Worm (Caenorhabditis elegans): Measurements from ENCODE around the gene fat-3.

fat-3 gene

DNA sequence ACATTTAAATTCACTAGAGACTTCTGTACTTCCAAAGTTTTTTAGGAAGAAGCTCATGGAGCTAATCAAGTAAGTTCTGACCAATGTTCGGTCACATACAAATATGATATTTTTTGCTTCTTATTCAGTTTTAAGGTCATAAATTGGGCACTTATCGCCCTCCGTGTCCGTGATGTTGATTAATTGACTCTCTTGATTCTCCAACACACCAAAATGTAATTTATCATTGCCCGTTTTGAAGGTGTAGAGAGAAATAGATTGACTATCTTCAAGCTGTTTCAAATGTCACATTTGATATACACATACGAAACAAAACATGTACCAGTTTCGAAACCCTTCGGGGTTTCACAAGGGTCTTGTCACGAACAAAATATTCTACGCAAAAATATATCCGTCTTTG is 12.1 kb upstream of the fat-3 start (continued):
- no peak for TF ChIP-seq lin-15B (tag; optimal IDR thresholded peaks at IDR 0.05)
- no peak for TF ChIP-seq mab-9 (GFP tag; IDR thresholded peaks at IDR 0.05)
- TF ChIP-seq nhr-237 (tag; optimal IDR thresholded peaks at IDR 0.05): no peak
- no peak for TF ChIP-seq F16B12.6 (tag; optimal IDR thresholded peaks at IDR 0.05)
- no peak for TF ChIP-seq lin-14 (GFP tag; optimal IDR thresholded peaks at IDR 0.05)

DNA sequence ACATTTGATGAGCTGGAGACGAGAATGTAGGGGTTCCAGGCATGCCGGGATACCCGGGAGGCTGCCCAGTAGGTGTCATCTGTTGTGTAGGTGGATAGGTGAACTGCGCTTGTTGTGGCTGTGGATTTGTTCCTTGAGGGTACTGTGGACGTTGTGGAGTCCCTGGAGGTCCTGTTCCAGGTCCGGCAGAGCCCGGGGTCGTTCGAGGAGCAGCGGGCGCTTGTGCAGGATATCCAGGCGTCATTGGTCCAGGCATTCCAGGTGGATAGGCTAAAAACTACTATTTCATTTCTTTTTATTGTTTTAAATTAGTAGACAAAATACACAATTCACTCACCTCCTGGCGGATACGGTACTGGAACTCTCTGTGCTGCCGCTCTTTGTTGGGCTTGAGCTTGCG is 7.6 kb upstream of the fat-3 start:
- TF ChIP-seq nhr-85 (tag) (no peak), efl-1 (optimal IDR thresholded peaks at IDR 0.05) (no peak), efl-1 (GFP tag; optimal IDR thresholded peaks at IDR 0.05 in 1 of 2) (peak in 1 of 2 experiments; percentile 92)

DNA sequence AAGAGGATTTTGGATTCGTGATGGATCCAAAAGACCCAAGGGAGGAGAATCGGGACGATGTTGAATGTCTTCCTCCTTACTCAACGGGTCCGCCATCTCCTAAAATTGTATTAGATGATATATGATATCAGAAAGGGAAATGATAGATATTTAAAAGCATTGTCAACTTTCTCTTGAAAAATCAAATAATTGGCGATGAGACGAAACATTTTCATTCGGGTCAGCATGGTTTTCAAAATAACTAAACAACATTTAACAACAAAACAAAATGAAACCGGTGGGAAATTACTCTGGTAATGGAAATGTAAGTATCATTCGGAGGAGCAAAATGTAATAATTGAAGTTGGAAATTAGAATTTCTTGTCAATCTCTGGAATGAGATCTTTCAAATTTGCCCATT is 6.3 kb upstream of the fat-3 start, which contains the start of gene pis-1:
pis-1 (minus strand) TSS at position 101 of the 400 bp plus-strand sequence.
- TF ChIP-seq rnt-1 (tag; optimal IDR thresholded peaks at IDR 0.05): no peak
- TF ChIP-seq fos-1 (tag; optimal IDR thresholded peaks at IDR 0.05): no peak
- peak; percentile 20 for TF ChIP-seq nhr-85 (tag)
- TF ChIP-seq snu-23 (GFP tag; optimal IDR thresholded peaks at IDR 0.05): no peak

DNA sequence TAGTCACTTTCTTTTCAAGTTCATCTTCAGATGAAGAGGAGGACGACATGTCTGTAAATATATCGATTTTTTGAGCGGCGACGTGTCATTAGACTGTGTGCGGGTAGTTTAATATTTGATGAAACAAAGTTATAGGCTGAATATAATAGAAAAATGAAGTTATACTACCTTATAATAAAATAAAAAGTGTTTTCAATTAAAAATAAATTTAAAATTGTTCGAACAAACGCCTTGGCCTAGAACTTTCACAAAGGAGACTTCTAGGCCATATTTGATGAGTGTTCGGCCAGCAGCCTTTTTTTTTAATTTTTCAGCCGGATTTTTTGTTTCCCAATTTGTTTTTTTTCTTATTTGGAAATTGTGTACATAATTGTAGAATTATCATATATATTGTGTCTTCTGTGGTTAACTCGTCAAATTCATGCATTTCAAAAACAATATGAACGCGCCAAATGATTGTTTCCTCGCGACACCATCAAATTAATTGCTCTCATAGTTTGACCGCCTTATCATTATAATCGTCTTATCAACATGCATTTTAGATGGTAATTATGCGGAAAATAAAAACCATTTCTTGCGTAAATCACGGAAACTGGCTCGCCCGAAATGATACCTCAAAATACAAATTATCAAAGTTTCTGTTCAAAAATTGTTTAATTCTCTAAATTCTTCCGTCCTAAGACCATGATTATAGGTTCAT is 5.4 kb upstream of the fat-3 start, which contains the start of gene T13F2.2:
T13F2.2 (minus strand) TSS at position 51 of the 700 bp plus-strand sequence.
- TF ChIP-seq nhr-19 (GFP tag; conservative IDR thresholded peaks at IDR 0.05): no peak
- TF ChIP-seq nhr-12 (tag; optimal IDR thresholded peaks at IDR 0.05): no peak
- no peak for TF ChIP-seq jun-1 (tag; optimal IDR thresholded peaks at IDR 0.05)
- TF ChIP-seq elt-3 (tag; optimal IDR thresholded peaks at IDR 0.05): no peak
- no peak for TF ChIP-seq nhr-11 (tag; optimal IDR thresholded peaks at IDR 0.05)
- TF ChIP-seq alr-1 (tag; optimal IDR thresholded peaks at IDR 0.05; ENCODE audit: borderline replicate concordance): no peak
- TF ChIP-seq ces-1 (GFP tag; optimal IDR thresholded peaks at IDR 0.05): no peak
- no peak for TF ChIP-seq unc-86 (tag; optimal IDR thresholded peaks at IDR 0.05)
- no peak for TF ChIP-seq mab-9 (GFP tag; IDR thresholded peaks at IDR 0.05)
- peak; percentile 65 for TF ChIP-seq rnt-1 (tag; optimal IDR thresholded peaks at IDR 0.05)
- no peak for TF ChIP-seq egl-27 (tag; optimal IDR thresholded peaks at IDR 0.05)
- TF ChIP-seq unc-62 (GFP tag; optimal IDR thresholded peaks at IDR 0.05): no peak
- TF ChIP-seq fkh-4 (tag; optimal IDR thresholded peaks at IDR 0.05; ENCODE audit: borderline replicate concordance): peak; percentile 34
- no peak for TF ChIP-seq pax-3 (tag; optimal IDR thresholded peaks at IDR 0.05)
- TF ChIP-seq ceh-63 (GFP tag; optimal IDR thresholded peaks at IDR 0.05): no peak
- peak; percentile 16 for TF ChIP-seq tbx-2 (tag; optimal IDR thresholded peaks at IDR 0.05)
- peak in 1 of 2 experiments; percentile 22 for TF ChIP-seq ztf-11 (tag; optimal IDR thresholded peaks at IDR 0.05)
- TF ChIP-seq nhr-71 (tag; optimal IDR thresholded peaks at IDR 0.05): peak; percentile 24
- TF ChIP-seq Y116A8C.19 (tag; optimal IDR thresholded peaks at IDR 0.05; ENCODE audit: borderline replicate concordance): no peak
- TF ChIP-seq zag-1 (tag; optimal IDR thresholded peaks at IDR 0.05): no peak
- TF ChIP-seq lin-39 (tag; optimal IDR thresholded peaks at IDR 0.05): no peak
- TF ChIP-seq nhr-237 (tag; optimal IDR thresholded peaks at IDR 0.05): no peak
- TF ChIP-seq snpc-4 (tag; optimal IDR thresholded peaks at IDR 0.05): no peak
- TF ChIP-seq nhr-85 (tag): no peak
- TF ChIP-seq ets-5 (GFP tag; IDR thresholded peaks at IDR 0.05): no peak
- peak in 1 of 2 experiments; percentile 18 for TF ChIP-seq efl-1 (optimal IDR thresholded peaks at IDR 0.05)
- peak in 1 of 2 experiments; percentile 53 for TF ChIP-seq efl-1 (GFP tag; optimal IDR thresholded peaks at IDR 0.05 in 1 of 2)
- no peak for TF ChIP-seq hlh-4 (tag; optimal IDR thresholded peaks at IDR 0.05)
- TF ChIP-seq dpl-1 (GFP tag; optimal IDR thresholded peaks at IDR 0.05): peak in 2 of 3 experiments; percentile 21 to 45
- TF ChIP-seq nhr-77 (tag; optimal IDR thresholded peaks at IDR 0.05): no peak
- no peak for TF ChIP-seq nhr-28 (tag; optimal IDR thresholded peaks at IDR 0.05)
- no peak for TF ChIP-seq nhr-47 (tag; optimal IDR thresholded peaks at IDR 0.05)
- TF ChIP-seq nhr-90 (tag; optimal IDR thresholded peaks at IDR 0.05; ENCODE audit: poor library complexity): peak; percentile 56
- TF ChIP-seq unc-130 (tag; optimal IDR thresholded peaks at IDR 0.05): no peak
- no peak for TF ChIP-seq mdl-1 (tag; optimal IDR thresholded peaks at IDR 0.05)
- TF ChIP-seq ztf-4 (tag; optimal IDR thresholded peaks at IDR 0.05): no peak
- no peak for TF ChIP-seq ceh-8 (GFP tag; optimal IDR thresholded peaks at IDR 0.05)
- TF ChIP-seq pag-3 (tag; optimal IDR thresholded peaks at IDR 0.05; ENCODE audit: borderline replicate concordance, insufficient read depth): no peak
- TF ChIP-seq lin-35 (GFP tag; optimal IDR thresholded peaks at IDR 0.05): peak in 1 of 2 experiments; percentile 15
- no peak for TF ChIP-seq unc-98 (GFP tag; IDR thresholded peaks at IDR 0.05)
